Fruit fly (Drosophila melanogaster): ENCODE data around the gene slou.

Gene slou

dm6 chr3R:21590677-21591369 is 33.8 kb upstream of the slou start (continued):
- TF ChIP-seq Dek (tag; optimal IDR thresholded peaks at IDR 0.05) (peak; percentile 78), fd96Cb (tag; optimal IDR thresholded peaks at IDR 0.05) (peak; percentile 91), ERR (GFP tag; optimal IDR thresholded peaks at IDR 0.05) (peak; percentile 89), bigmax (GFP tag; optimal IDR thresholded peaks at IDR 0.05) (peak; percentile 66), CG1233 (GFP tag; optimal IDR thresholded peaks at IDR 0.05) (peak; percentile 95), fd102C (GFP tag; optimal IDR thresholded peaks at IDR 0.05) (peak; percentile 98), CG7839 (tag; optimal IDR thresholded peaks at IDR 0.05) (peak; percentile 84), CG5245 (GFP tag; optimal IDR thresholded peaks at IDR 0.05) (peak; percentile 94), CG32772 (GFP tag; IDR thresholded peaks at IDR 0.05) (peak; percentile 88), CG18476 (GFP tag; optimal IDR thresholded peaks at IDR 0.05) (peak; percentile 91), CG10267 (tag; optimal IDR thresholded peaks at IDR 0.05) (peak; percentile 76), dati (GFP tag; IDR thresholded peaks at IDR 0.05) (peak; percentile 82), CG13296 (GFP tag; optimal IDR thresholded peaks at IDR 0.05) (peak; percentile 86), CG3163 (GFP tag; optimal IDR thresholded peaks at IDR 0.05) (peak; percentile 86), CG31224 (GFP tag; IDR thresholded peaks at IDR 0.05) (peak; percentile 75), CG2678 (tag; optimal IDR thresholded peaks at IDR 0.05) (peak; percentile 93), trh (GFP tag; optimal IDR thresholded peaks at IDR 0.05) (peak; percentile 97), Hr51 (GFP tag; optimal IDR thresholded peaks at IDR 0.05) (peak; percentile 67 to 94), fd64A (GFP tag; optimal IDR thresholded peaks at IDR 0.05) (peak; percentile 99), CG10147 (GFP tag; optimal IDR thresholded peaks at IDR 0.05) (peak; percentile 85), CG8290 (GFP tag; optimal IDR thresholded peaks at IDR 0.05) (peak; percentile 98), CG8290 (tag; optimal IDR thresholded peaks at IDR 0.05) (peak; percentile 98), oc (tag; optimal IDR thresholded peaks at IDR 0.05) (peak; percentile 89), Dip2 (GFP tag; IDR thresholded peaks at IDR 0.05) (no peak), Nf-YC (tag; optimal IDR thresholded peaks at IDR 0.05) (peak; percentile 48), ci (GFP tag; IDR thresholded peaks at IDR 0.05) (peak; percentile 97), Nf-YB (GFP tag; optimal IDR thresholded peaks at IDR 0.05) (peak; percentile 70), Hmr (GFP tag; optimal IDR thresholded peaks at IDR 0.05) (peak; percentile 93), Gsc (GFP tag; IDR thresholded peaks at IDR 0.05) (no peak), scrt (GFP tag; optimal IDR thresholded peaks at IDR 0.05) (peak; percentile 81), ro (GFP tag; IDR thresholded peaks at IDR 0.05) (peak; percentile 80), CG1647 (GFP tag; optimal IDR thresholded peaks at IDR 0.05) (peak; percentile 96), wor (GFP tag; IDR thresholded peaks at IDR 0.05) (peak; percentile 74), CG43689 (GFP tag; IDR thresholded peaks at IDR 0.05) (peak; percentile 87), CG2120 (GFP tag; optimal IDR thresholded peaks at IDR 0.05) (peak; percentile 88), CG2129 (GFP tag; IDR thresholded peaks at IDR 0.05; ENCODE audit: partially characterized antibody) (no peak), jigr1 (GFP tag; IDR thresholded peaks at IDR 0.05) (peak; percentile 70), CG7357 (GFP tag; IDR thresholded peaks at IDR 0.05) (peak; percentile 76), NFAT (GFP tag; IDR thresholded peaks at IDR 0.05) (peak; percentile 75), gsb-n (tag; optimal IDR thresholded peaks at IDR 0.05) (peak; percentile 95), jing (GFP tag; optimal IDR thresholded peaks at IDR 0.05) (peak; percentile 86)

All from whole organism, embryonic.